Worm (Caenorhabditis elegans): ENCODE measurements around the gene srsx-32.

ce11 chrV:7000734-7001133 lies 16.4 kb upstream of the srsx-32 start:
- no peak for TF ChIP-seq snpc-4 (tag; optimal IDR thresholded peaks at IDR 0.05)
- TF ChIP-seq nhr-28 (tag; optimal IDR thresholded peaks at IDR 0.05) = no peak
- no peak for TF ChIP-seq ces-1 (GFP tag; optimal IDR thresholded peaks at IDR 0.05)
- no peak for TF ChIP-seq tbx-8 (GFP tag; optimal IDR thresholded peaks at IDR 0.05)
- no peak for TF ChIP-seq unc-62 (GFP tag; optimal IDR thresholded peaks at IDR 0.05)
- no peak for TF ChIP-seq nhr-237 (tag; optimal IDR thresholded peaks at IDR 0.05)
- TF ChIP-seq elt-1 (tag; optimal IDR thresholded peaks at IDR 0.05; ENCODE audit: borderline replicate concordance, insufficient read depth) = no peak
- no peak for TF ChIP-seq lin-13 (tag; optimal IDR thresholded peaks at IDR 0.05)
- no peak for TF ChIP-seq nhr-76 (tag; optimal IDR thresholded peaks at IDR 0.05)
- no peak for TF ChIP-seq pha-4 (tag; optimal IDR thresholded peaks at IDR 0.05)
